Worm (Caenorhabditis elegans): ENCODE measurements around the gene F55F10.1.

DNA sequence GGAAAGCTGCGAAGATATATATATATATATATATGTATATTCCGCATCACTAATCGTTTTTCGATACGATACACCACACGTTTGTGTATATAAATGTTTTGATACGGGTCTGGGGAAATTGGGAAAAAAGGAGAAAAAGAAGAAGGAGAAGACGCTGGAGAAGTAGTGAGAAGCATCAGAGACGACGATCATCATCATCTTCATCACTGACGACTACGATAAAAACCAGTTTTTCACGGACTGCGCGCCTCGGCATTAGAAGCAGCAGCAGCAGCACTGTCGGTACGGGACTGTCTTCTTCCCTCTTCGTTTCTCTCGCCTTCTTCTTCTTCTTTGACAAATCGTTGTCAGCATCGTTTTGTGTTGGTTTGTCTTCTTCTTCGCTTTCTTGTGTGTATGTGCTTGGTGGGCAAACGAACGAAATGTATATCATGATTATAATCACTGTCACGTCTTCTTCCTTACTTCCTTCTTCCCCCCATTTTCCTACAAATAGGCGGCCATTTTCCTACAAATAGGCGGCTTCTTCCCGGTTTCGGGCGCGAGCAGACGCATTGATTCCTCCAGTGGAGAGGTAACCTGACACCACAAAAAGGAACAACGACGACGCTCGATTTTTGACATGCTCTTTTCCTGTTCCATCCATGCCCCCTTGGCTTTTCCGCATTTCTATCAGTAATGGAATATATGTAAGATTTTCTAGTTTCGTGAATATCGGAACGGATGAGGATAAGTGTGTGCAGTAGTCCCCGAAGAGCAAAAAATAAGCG, 35.6 kb downstream of the F55F10.1 start:
- TF ChIP-seq elt-1 (tag; optimal IDR thresholded peaks at IDR 0.05; ENCODE audit: borderline replicate concordance, insufficient read depth) (no peak), unc-62 (GFP tag; optimal IDR thresholded peaks at IDR 0.05) (no peak)
